Fruit fly (Drosophila melanogaster): ENCODE results near the gene CG46466.
A peak's percentile ranks its signal among the peaks of the same experiment; 100 is the strongest.

Gene CG46466

dm6 chr4:663055-663670 lies at the start of gene CG46466, which contains the start of gene Slip1 (continued):
- TF ChIP-seq pros (GFP tag; optimal IDR thresholded peaks at IDR 0.05): no peak
- TF ChIP-seq zen (tag; optimal IDR thresholded peaks at IDR 0.05): peak; percentile 38
- peak in 1 of 2 experiments; percentile 62 for TF ChIP-seq Eip74EF (GFP tag; optimal IDR thresholded peaks at IDR 0.05)
- peak in 2 of 3 experiments; percentile 27 to 87 for TF ChIP-seq lola (GFP tag; optimal IDR thresholded peaks at IDR 0.05)
- TF ChIP-seq phol (tag; optimal IDR thresholded peaks at IDR 0.05): peak; percentile 60
- TF ChIP-seq sqz (GFP tag; optimal IDR thresholded peaks at IDR 0.05): no peak
- TF ChIP-seq NFAT (GFP tag; IDR thresholded peaks at IDR 0.05): no peak
- peak; percentile 13 for TF ChIP-seq CG12155 (GFP tag; optimal IDR thresholded peaks at IDR 0.05)
- no peak for TF ChIP-seq CG17912 (GFP tag; optimal IDR thresholded peaks at IDR 0.05)
- peak; percentile 15 for TF ChIP-seq CG8290 (GFP tag; optimal IDR thresholded peaks at IDR 0.05)
- TF ChIP-seq CG8290 (tag; optimal IDR thresholded peaks at IDR 0.05): peak in 1 of 2 experiments; percentile 23
- TF ChIP-seq mld (GFP tag; IDR thresholded peaks at IDR 0.05; ENCODE audit: partially characterized antibody): no peak
- no peak for TF ChIP-seq ERR (GFP tag; optimal IDR thresholded peaks at IDR 0.05)
- TF ChIP-seq CG13775 (GFP tag; optimal IDR thresholded peaks at IDR 0.05): peak; percentile 31
- no peak for TF ChIP-seq H15 (GFP tag; IDR thresholded peaks at IDR 0.05)
- TF ChIP-seq CG1024 (GFP tag; IDR thresholded peaks at IDR 0.05): peak; percentile 94
- peak; percentile 47 for TF ChIP-seq Sry-δ (GFP tag; optimal IDR thresholded peaks at IDR 0.05)
- peak; percentile 13 for TF ChIP-seq CG4617 (GFP tag; optimal IDR thresholded peaks at IDR 0.05; ENCODE audit: borderline replicate concordance)
- TF ChIP-seq Xrp1 (GFP tag; IDR thresholded peaks at IDR 0.05): no peak
- TF ChIP-seq Taf1 (GFP tag; IDR thresholded peaks at IDR 0.05): no peak
- TF ChIP-seq esg (GFP tag; conservative IDR thresholded peaks at IDR 0.05): no peak
- peak in 1 of 2 experiments; percentile 11 for TF ChIP-seq bsh (GFP tag; optimal IDR thresholded peaks at IDR 0.05)
- no peak for TF ChIP-seq caup (GFP tag; optimal IDR thresholded peaks at IDR 0.05; ENCODE audit: severe bottlenecking)
- peak; percentile 42; the same call in 1 of the 2 replicates for TF ChIP-seq CG32767 (GFP tag; IDR thresholded peaks at IDR 0.05)
- TF ChIP-seq p53 (GFP tag; optimal IDR thresholded peaks at IDR 0.05): no peak
- TF ChIP-seq CG32772 (GFP tag; IDR thresholded peaks at IDR 0.05): no peak
- TF ChIP-seq zf30C (GFP tag; optimal IDR thresholded peaks at IDR 0.05): no peak
- TF ChIP-seq gfzf (GFP tag; optimal IDR thresholded peaks at IDR 0.05): peak; percentile 47
- TF ChIP-seq CoRest (tag; optimal IDR thresholded peaks at IDR 0.05): peak; percentile 59
- no peak for TF ChIP-seq CG7928 (GFP tag; optimal IDR thresholded peaks at IDR 0.05)
- peak; percentile 32 for TF ChIP-seq CG18262 (tag; optimal IDR thresholded peaks at IDR 0.05)
- TF ChIP-seq CG13424 (tag; optimal IDR thresholded peaks at IDR 0.05): peak; percentile 33
- no peak for TF ChIP-seq CG17328 (GFP tag; IDR thresholded peaks at IDR 0.05)
- peak; percentile 24; the same call in 1 of the 2 replicates for TF ChIP-seq inv (GFP tag; IDR thresholded peaks at IDR 0.05; ENCODE audit: partially characterized antibody)
- TF ChIP-seq slbo (GFP tag; IDR thresholded peaks at IDR 0.05): no peak
- no peak for TF ChIP-seq exex (tag; optimal IDR thresholded peaks at IDR 0.05)
- peak; percentile 52 for TF ChIP-seq CG12659 (GFP tag; optimal IDR thresholded peaks at IDR 0.05)
- no peak for TF ChIP-seq CG11398 (GFP tag; optimal IDR thresholded peaks at IDR 0.05)
- 0 out of 3 replicates have a peak, but pooled peaks have one; percentile 38 for TF ChIP-seq CG16813 (GFP tag; IDR thresholded peaks at IDR 0.05; ENCODE audit: partially characterized antibody)
- TF ChIP-seq CG5245 (GFP tag; optimal IDR thresholded peaks at IDR 0.05): no peak
- peak; percentile 12 for TF ChIP-seq CG18764 (GFP tag; optimal IDR thresholded peaks at IDR 0.05)
- peak; percentile 51 for TF ChIP-seq CG8924 (tag; optimal IDR thresholded peaks at IDR 0.05)
- TF ChIP-seq Rx (GFP tag; IDR thresholded peaks at IDR 0.05): no peak
- TF ChIP-seq Dbx (GFP tag; IDR thresholded peaks at IDR 0.05): no peak
- no peak for TF ChIP-seq Oli (tag; optimal IDR thresholded peaks at IDR 0.05)
- TF ChIP-seq Ssrp (tag; optimal IDR thresholded peaks at IDR 0.05): peak; percentile 33
- peak; percentile 37 for TF ChIP-seq CG3995 (GFP tag; optimal IDR thresholded peaks at IDR 0.05)
- peak; percentile 8 for TF ChIP-seq Hr3 (GFP tag; optimal IDR thresholded peaks at IDR 0.05)
- TF ChIP-seq CG7357 (GFP tag; IDR thresholded peaks at IDR 0.05): peak; percentile 94

Measured in whole organism, embryonic.